Worm (Caenorhabditis elegans) whole organism, L3 larva: ENCODE results near the gene lias-1.
A peak's percentile ranks its signal among the peaks of the same experiment; 100 is the strongest.

ENCODE experiments used
- ZK546.5 ChIP-seq: sonication (generic microtip); optimal IDR thresholded peaks from 2 replicates; lab custom pipeline; 2017; ENCODE audit warnings: missing biosample characterization, missing genetic modification characterization
- aly-2 ChIP-seq: fragments of 150-350 bp; optimal IDR thresholded peaks from 2 replicates; lab custom pipeline; 2014; ENCODE audit warnings: missing biosample characterization, missing genetic modification characterization
- ceh-16 ChIP-seq: sonication (generic microtip); optimal IDR thresholded peaks from 2 replicates; lab custom pipeline; 2017; ENCODE audit warnings: missing biosample characterization, missing genetic modification characterization
- ceh-28 ChIP-seq: fragments of 150-350 bp; optimal IDR thresholded peaks from 2 replicates; lab custom pipeline; 2014; ENCODE audit warnings: missing biosample characterization, missing genetic modification reagents, missing genetic modification characterization
- daf-12 ChIP-seq: fragments of 150-350 bp; optimal IDR thresholded peaks from 2 replicates; lab custom pipeline; 2014; ENCODE audit warnings: missing biosample characterization, missing genetic modification reagents, missing genetic modification characterization
- egl-27 ChIP-seq: sonication (generic microtip); optimal IDR thresholded peaks from 4 replicates; lab custom pipeline; 2017; ENCODE audit warnings: missing biosample characterization, missing genetic modification reagents, missing genetic modification characterization
- egl-5 ChIP-seq: fragments of 150-350 bp; optimal IDR thresholded peaks from 2 replicates; lab custom pipeline; 2017; ENCODE audit warnings: missing biosample characterization, missing genetic modification reagents, missing genetic modification characterization, inconsistent platforms
- elt-1 ChIP-seq: fragments of 150-350 bp; optimal IDR thresholded peaks from 2 replicates; lab custom pipeline; 2014; ENCODE audit warnings: missing biosample characterization, missing genetic modification characterization
- elt-2 ChIP-seq: sonication (generic microtip); optimal IDR thresholded peaks from 2 replicates; lab custom pipeline; 2016; ENCODE audit warnings: missing genetic modification reagents, mild to moderate bottlenecking, missing genetic modification characterization, missing compliant biosample characterization
- elt-3 ChIP-seq, 3 experiments: fragments of 150-350 bp in 1 of 3; sonication (generic microtip) in 2 of 3; optimal IDR thresholded peaks; 2 replicates in 2 of 3; 4 replicates in 1 of 3; lab custom pipeline; 2014 to 2017; ENCODE audit warnings: missing biosample characterization in 3 of 3, missing genetic modification characterization in 3 of 3
- eor-1 ChIP-seq, 2 experiments: fragments of 150-350 bp; optimal IDR thresholded peaks; 2 replicates each; lab custom pipeline; 2014 to 2018; ENCODE audit warnings: missing biosample characterization in 2 of 2, missing genetic modification characterization in 2 of 2
- fkh-2 ChIP-seq: fragments of 150-350 bp; optimal IDR thresholded peaks from 2 replicates; lab custom pipeline; 2014; ENCODE audit warnings: missing biosample characterization, missing genetic modification reagents, missing genetic modification characterization
- fos-1 ChIP-seq: fragments of 150-350 bp; optimal IDR thresholded peaks from 2 replicates; lab custom pipeline; 2014; ENCODE audit warnings: missing biosample characterization, missing genetic modification characterization
- hmg-11 ChIP-seq: sonication (generic microtip); optimal IDR thresholded peaks from 2 replicates; lab custom pipeline; 2016; ENCODE audit warnings: missing genetic modification characterization, missing compliant biosample characterization
- jun-1 ChIP-seq: fragments of 150-350 bp; optimal IDR thresholded peaks from 2 replicates; lab custom pipeline; 2014; ENCODE audit warnings: missing biosample characterization, missing genetic modification reagents, missing genetic modification characterization
- lin-15B ChIP-seq: fragments of 150-350 bp; optimal IDR thresholded peaks from 2 replicates; lab custom pipeline; 2014; ENCODE audit warnings: missing biosample characterization, missing genetic modification characterization
- lin-39 ChIP-seq: fragments of 150-350 bp; optimal IDR thresholded peaks from 2 replicates; lab custom pipeline; 2018; ENCODE audit warnings: missing biosample characterization, missing genetic modification reagents, missing genetic modification characterization
- lsy-12 ChIP-seq: sonication (generic microtip); optimal IDR thresholded peaks from 2 replicates; lab custom pipeline; 2016; ENCODE audit warnings: mild to moderate bottlenecking, missing genetic modification characterization, missing compliant biosample characterization
- mdl-1 ChIP-seq: fragments of 150-350 bp; optimal IDR thresholded peaks from 2 replicates; lab custom pipeline; 2014; ENCODE audit warnings: missing biosample characterization, missing genetic modification characterization
- mml-1 ChIP-seq: fragments of 150-350 bp; sonication (generic microtip); optimal IDR thresholded peaks from 3 replicates; lab custom pipeline; 2014; ENCODE audit warnings: missing biosample characterization, missing genetic modification characterization
- nhr-11 ChIP-seq: fragments of 150-350 bp; optimal IDR thresholded peaks from 2 replicates; lab custom pipeline; 2014; ENCODE audit warnings: missing biosample characterization, missing genetic modification characterization
- nhr-12 ChIP-seq: fragments of 150-350 bp; optimal IDR thresholded peaks from 2 replicates; lab custom pipeline; 2014; ENCODE audit warnings: missing biosample characterization, missing genetic modification characterization
- nhr-23 ChIP-seq: fragments of 150-350 bp; optimal IDR thresholded peaks from 2 replicates; lab custom pipeline; 2014; ENCODE audit warnings: missing biosample characterization, missing genetic modification reagents, missing genetic modification characterization
- nhr-237 ChIP-seq: fragments of 150-350 bp; optimal IDR thresholded peaks from 2 replicates; lab custom pipeline; 2014; ENCODE audit warnings: missing biosample characterization, missing genetic modification characterization
- nhr-43 ChIP-seq: sonication (generic microtip); optimal IDR thresholded peaks from 2 replicates; lab custom pipeline; 2016; ENCODE audit warnings: mild to moderate bottlenecking, missing genetic modification characterization, missing compliant biosample characterization; ENCODE audit not compliant: poor library complexity, severe bottlenecking
- nhr-67 ChIP-seq: fragments of 150-350 bp; optimal IDR thresholded peaks from 2 replicates; lab custom pipeline; 2014; ENCODE audit warnings: missing biosample characterization, missing genetic modification characterization
- nhr-77 ChIP-seq: fragments of 150-350 bp; optimal IDR thresholded peaks from 2 replicates; lab custom pipeline; 2014; ENCODE audit warnings: missing biosample characterization, missing genetic modification characterization
- pqm-1 ChIP-seq: fragments of 150-350 bp; optimal IDR thresholded peaks from 2 replicates; lab custom pipeline; 2017; ENCODE audit warnings: missing biosample characterization, missing genetic modification characterization, inconsistent platforms
- sea-2 ChIP-seq: fragments of 150-350 bp; sonication (generic microtip); optimal IDR thresholded peaks from 4 replicates; lab custom pipeline; 2014; ENCODE audit warnings: missing biosample characterization, missing genetic modification reagents, missing genetic modification characterization
- skn-1 ChIP-seq: fragments of 150-350 bp; optimal IDR thresholded peaks from 2 replicates; lab custom pipeline; 2014; ENCODE audit warnings: missing biosample characterization, missing genetic modification characterization
- snpc-4 ChIP-seq: fragments of 150-350 bp; optimal IDR thresholded peaks from 2 replicates; lab custom pipeline; 2014; ENCODE audit warnings: missing biosample characterization, missing genetic modification characterization
- tbx-2 ChIP-seq: sonication (generic microtip); optimal IDR thresholded peaks from 2 replicates; lab custom pipeline; 2016; ENCODE audit warnings: mild to moderate bottlenecking, missing genetic modification characterization, missing compliant biosample characterization
- unc-39 ChIP-seq: sonication (generic microtip); optimal IDR thresholded peaks from 4 replicates; lab custom pipeline; 2017; ENCODE audit warnings: missing biosample characterization, missing genetic modification characterization
- zag-1 ChIP-seq: fragments of 150-350 bp; optimal IDR thresholded peaks from 2 replicates; lab custom pipeline; 2014; ENCODE audit warnings: missing biosample characterization, missing genetic modification characterization

The lias-1 gene

DNA sequence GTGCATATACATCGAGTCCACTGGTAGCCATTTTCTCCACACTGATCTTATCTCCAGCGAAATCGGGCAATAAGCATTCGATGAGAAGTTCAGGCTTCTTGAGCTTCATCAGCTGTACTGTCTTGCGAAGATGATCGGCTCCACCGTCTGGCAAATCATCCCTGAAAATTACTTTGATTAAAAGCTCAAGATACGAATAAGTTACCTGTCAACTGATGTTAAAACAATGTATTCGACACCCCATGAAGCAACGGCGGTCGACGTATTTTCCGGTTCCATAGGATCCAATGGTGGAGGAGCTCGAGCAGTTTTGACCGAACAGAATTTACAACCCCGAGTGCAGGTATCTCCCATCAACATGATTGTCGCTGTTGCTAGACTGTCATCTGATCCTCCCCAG is 662 bp downstream of the lias-1 start:
- TF ChIP-seq skn-1 (tag; lab: Kevin White, UChicago) (no peak), mdl-1 (tag; lab: Kevin White, UChicago) (no peak), ceh-28 (tag; lab: Kevin White, UChicago) (no peak), hmg-11 (no peak), nhr-77 (tag; lab: Kevin White, UChicago) (no peak), ZK546.5 (no peak), sea-2 (no peak), nhr-11 (no peak), ceh-16 (no peak), lsy-12 (tag; lab: Kevin White, UChicago) (no peak), snpc-4 (tag; lab: Kevin White, UChicago) (no peak), nhr-237 (tag; lab: Kevin White, UChicago) (no peak), nhr-67 (tag; lab: Kevin White, UChicago) (no peak), elt-1 (tag; lab: Kevin White, UChicago) (no peak)

DNA sequence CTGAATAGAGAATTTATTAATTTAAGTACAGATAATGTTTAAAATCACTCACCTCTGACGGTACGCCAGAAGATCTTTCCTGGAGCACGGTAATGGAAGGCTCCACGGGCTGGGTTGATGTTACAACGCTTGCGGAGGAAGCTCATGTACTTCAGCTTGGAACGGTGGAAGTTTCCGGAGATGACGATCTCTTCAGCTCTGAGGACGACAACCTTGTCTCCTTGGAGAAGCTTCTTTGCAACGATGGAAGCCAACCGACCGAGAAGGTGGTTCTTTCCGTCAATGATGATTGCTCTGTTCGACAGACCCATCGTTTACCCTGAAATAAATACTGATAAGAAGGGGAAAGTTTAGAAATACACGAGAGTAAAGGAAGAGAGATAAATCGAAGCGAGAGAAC is 1.6 kb downstream of the lias-1 start, which contains the start of gene rpl-16:
rpl-16 (minus strand) TSS at position 319 of the 400 bp plus-strand sequence.
- TF ChIP-seq egl-5 (tag; lab: Kevin White, UChicago), result no peak
- TF ChIP-seq pqm-1 (tag; lab: Kevin White, UChicago), result no peak
- no peak for TF ChIP-seq elt-1 (tag; lab: Kevin White, UChicago)
- TF ChIP-seq lin-39, result no peak
- no peak for TF ChIP-seq elt-3 (tag; optimal IDR thresholded peaks at IDR 0.05; lab: Kevin White, UChicago)
- TF ChIP-seq hmg-11, result no peak
- TF ChIP-seq mml-1 (tag; lab: Kevin White, UChicago), result no peak
- no peak for TF ChIP-seq daf-12 (tag; lab: Kevin White, UChicago)
- TF ChIP-seq elt-2 (tag; lab: Kevin White, UChicago), result no peak
- TF ChIP-seq ceh-16, result no peak
- TF ChIP-seq nhr-77 (tag; lab: Kevin White, UChicago), result no peak
- no peak for TF ChIP-seq nhr-12 (tag; lab: Kevin White, UChicago)
- TF ChIP-seq unc-39 (tag; lab: Kevin White, UChicago), result no peak
- no peak for TF ChIP-seq mdl-1 (tag; lab: Kevin White, UChicago)
- TF ChIP-seq lsy-12 (tag; lab: Kevin White, UChicago), result no peak
- TF ChIP-seq lin-15B (tag; lab: Kevin White, UChicago), result no peak
- no peak for TF ChIP-seq nhr-11
- no peak for TF ChIP-seq egl-27 (tag; lab: Kevin White, UChicago)
- TF ChIP-seq ZK546.5, result no peak
- TF ChIP-seq, all 47 proteins: peak for 0

DNA sequence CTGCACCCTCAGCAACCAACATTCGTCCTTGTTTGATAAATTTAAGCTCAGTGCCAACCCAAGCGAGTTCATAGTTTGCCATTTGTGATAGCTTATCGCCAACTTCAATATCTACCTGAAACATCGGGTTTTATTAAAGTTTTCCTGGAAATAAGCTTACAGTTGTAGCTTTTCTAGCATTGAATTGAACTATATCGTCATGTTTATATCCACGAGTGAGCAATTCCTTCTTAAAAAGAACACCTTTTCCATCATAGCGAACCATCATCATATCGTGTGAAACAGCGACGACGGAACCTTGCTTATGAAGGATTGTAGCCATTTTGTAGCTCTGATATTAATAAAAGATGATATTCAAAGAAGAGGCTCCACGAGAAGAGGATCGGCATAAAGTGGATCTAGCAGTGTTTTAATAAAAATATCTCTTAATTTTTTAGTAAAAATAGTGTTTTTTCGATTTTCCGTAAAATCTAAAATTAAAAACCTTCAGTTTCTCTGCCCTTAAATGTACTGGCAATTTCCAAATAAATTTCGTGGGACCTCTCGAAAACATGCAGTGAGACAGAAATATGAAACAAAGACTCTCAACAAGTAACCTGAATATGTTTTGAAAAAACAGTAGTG is 2.6 kb downstream of the lias-1 start, which contains the start of gene M01F1.8:
M01F1.8 (minus strand) TSS at position 335 of the 624 bp plus-strand sequence.
- TF ChIP-seq nhr-77 (tag; lab: Kevin White, UChicago) (peak; percentile 18), snpc-4 (tag; lab: Kevin White, UChicago) (no peak), egl-5 (tag; lab: Kevin White, UChicago) (no peak)

DNA sequence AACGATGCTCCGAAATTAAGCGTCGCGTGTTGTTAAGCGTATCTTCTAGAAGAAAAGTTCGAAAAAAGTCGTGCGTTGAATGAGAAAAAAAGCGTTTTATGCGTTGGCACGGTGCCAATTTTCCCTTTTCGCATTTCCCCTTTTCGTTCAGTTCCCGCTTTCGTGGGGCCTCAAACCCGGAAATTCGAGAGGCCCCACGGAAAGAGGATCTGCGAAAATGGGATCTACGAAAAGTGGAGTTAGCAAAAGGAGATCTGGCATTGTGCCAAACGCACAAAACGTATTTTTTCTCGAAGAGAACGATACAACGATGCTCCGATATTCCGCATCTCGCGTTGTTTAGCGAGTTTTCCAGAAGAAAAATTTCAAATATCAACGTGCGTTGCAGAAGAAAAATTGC is 5.1 kb downstream of the lias-1 start:
- TF ChIP-seq nhr-43 (tag; lab: Kevin White, UChicago) (no peak), jun-1 (tag; lab: Kevin White, UChicago) (peak; percentile 3), nhr-237 (tag; lab: Kevin White, UChicago) (no peak), fos-1 (tag; lab: Kevin White, UChicago) (no peak), unc-39 (tag; lab: Kevin White, UChicago) (no peak)

DNA sequence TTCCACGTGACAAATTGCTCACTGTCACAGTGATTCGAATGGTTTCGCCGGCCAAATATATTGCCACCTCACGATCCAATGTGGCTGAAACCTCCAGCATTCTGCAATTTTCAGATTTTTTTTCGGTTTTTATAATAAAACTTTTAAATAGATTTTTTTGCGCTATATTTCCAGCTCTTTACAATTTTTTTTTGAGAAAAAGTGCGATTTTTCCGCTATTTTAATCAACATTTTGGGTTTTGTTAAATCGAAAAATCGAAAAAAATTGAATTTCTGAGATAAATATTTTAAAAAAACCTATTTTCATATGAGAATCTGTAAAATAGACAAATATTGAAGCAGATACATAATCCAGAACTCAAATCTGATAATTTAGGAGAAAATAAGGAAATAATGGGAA is 5.9 kb downstream of the lias-1 start, which contains the start of gene M01F1.9:
M01F1.9 (minus strand) TSS at position 101 of the 400 bp plus-strand sequence.
- TF ChIP-seq hmg-11 (no peak), egl-5 (tag; lab: Kevin White, UChicago) (no peak), elt-1 (tag; lab: Kevin White, UChicago) (no peak), jun-1 (tag; lab: Kevin White, UChicago) (no peak), eor-1 (tag; optimal IDR thresholded peaks at IDR 0.05; lab: Kevin White, UChicago) (no peak), unc-39 (tag; lab: Kevin White, UChicago) (no peak), ceh-16 (no peak), aly-2 (tag; lab: Kevin White, UChicago) (no peak), nhr-77 (tag; lab: Kevin White, UChicago) (no peak), nhr-12 (tag; lab: Kevin White, UChicago) (no peak), nhr-23 (tag; lab: Kevin White, UChicago) (no peak), fkh-2 (no peak), skn-1 (tag; lab: Kevin White, UChicago) (no peak), zag-1 (tag; lab: Kevin White, UChicago) (no peak), tbx-2 (tag; lab: Kevin White, UChicago) (no peak)
